Fruit fly (Drosophila melanogaster): Measurements from ENCODE around the gene Nlp.

Nlp gene

dm6 chr3R:30021559-30022451 lies 17.2 kb downstream of the Nlp start, which contains the start of gene Mgat2:
Mgat2 (minus strand) TSS chr3R:30022221.
- no peak for TF ChIP-seq insv (optimal IDR thresholded peaks at IDR 0.05)
- no peak for TF ChIP-seq Sin3A (optimal IDR thresholded peaks at IDR 0.05)
- no peak for TF ChIP-seq h (optimal IDR thresholded peaks at IDR 0.05)
- TF ChIP-seq Myc (optimal IDR thresholded peaks at IDR 0.05), result no peak
- TF ChIP-seq psq (optimal IDR thresholded peaks at IDR 0.05), result no peak
- no peak for TF ChIP-seq ttk (optimal IDR thresholded peaks at IDR 0.05)

- TF ChIP-seq psq (optimal IDR thresholded peaks at IDR 0.05) (no peak), ttk (optimal IDR thresholded peaks at IDR 0.05) (no peak), Sin3A (optimal IDR thresholded peaks at IDR 0.05) (no peak), h (optimal IDR thresholded peaks at IDR 0.05) (no peak), insv (optimal IDR thresholded peaks at IDR 0.05) (no peak), Myc (optimal IDR thresholded peaks at IDR 0.05) (no peak)
Observed at dm6 chr3R:30022452-30023028, 18.0 kb downstream of the Nlp start, which contains the start of the genes RpS28a and Axn. RpS28a (minus strand) TSS chr3R:30022648. Axn (plus strand) TSS chr3R:30022842.

dm6 chr3R:30023445-30023844 lies 18.9 kb downstream of the Nlp start:
- no peak for TF ChIP-seq Myc (optimal IDR thresholded peaks at IDR 0.05)
- TF ChIP-seq Sin3A (optimal IDR thresholded peaks at IDR 0.05), result no peak

- TF ChIP-seq h (optimal IDR thresholded peaks at IDR 0.05), result no peak
- no peak for TF ChIP-seq insv (optimal IDR thresholded peaks at IDR 0.05)
- no peak for TF ChIP-seq Myc (optimal IDR thresholded peaks at IDR 0.05)
- TF ChIP-seq Sin3A (optimal IDR thresholded peaks at IDR 0.05), result no peak
- no peak for TF ChIP-seq psq (optimal IDR thresholded peaks at IDR 0.05)
- TF ChIP-seq ttk (optimal IDR thresholded peaks at IDR 0.05), result no peak
Observed at dm6 chr3R:30030061-30030460, 25.5 kb downstream of the Nlp start.

- no peak for TF ChIP-seq insv (optimal IDR thresholded peaks at IDR 0.05)
- no peak for TF ChIP-seq h (optimal IDR thresholded peaks at IDR 0.05)
- no peak for TF ChIP-seq psq (optimal IDR thresholded peaks at IDR 0.05)
- TF ChIP-seq Myc (optimal IDR thresholded peaks at IDR 0.05), result no peak
- no peak for TF ChIP-seq Sin3A (optimal IDR thresholded peaks at IDR 0.05)
- no peak for TF ChIP-seq ttk (optimal IDR thresholded peaks at IDR 0.05)
Observed at dm6 chr3R:30032281-30032680, 27.7 kb downstream of the Nlp start.

dm6 chr3R:30036609-30037008 lies 32.0 kb downstream of the Nlp start, which contains the start of gene ZIPIC:
ZIPIC (minus strand) TSS chr3R:30036870.
- TF ChIP-seq Sin3A (optimal IDR thresholded peaks at IDR 0.05) (no peak), h (optimal IDR thresholded peaks at IDR 0.05) (no peak), psq (optimal IDR thresholded peaks at IDR 0.05) (no peak), insv (optimal IDR thresholded peaks at IDR 0.05) (no peak), Myc (optimal IDR thresholded peaks at IDR 0.05) (no peak), ttk (optimal IDR thresholded peaks at IDR 0.05) (no peak)

- TF ChIP-seq ttk (optimal IDR thresholded peaks at IDR 0.05) (no peak), Sin3A (optimal IDR thresholded peaks at IDR 0.05) (no peak), psq (optimal IDR thresholded peaks at IDR 0.05) (no peak), insv (optimal IDR thresholded peaks at IDR 0.05) (no peak), h (optimal IDR thresholded peaks at IDR 0.05) (no peak), Myc (optimal IDR thresholded peaks at IDR 0.05) (no peak)
Observed at dm6 chr3R:30037630-30038029, 33.0 kb downstream of the Nlp start, which contains the start of gene ocn. ocn (minus strand) TSS chr3R:30037730.

dm6 chr3R:30038628-30039027 lies 34.0 kb downstream of the Nlp start, which contains the start of gene janB:
janB (minus strand) TSS chr3R:30038728.
- TF ChIP-seq h (optimal IDR thresholded peaks at IDR 0.05) (no peak), psq (optimal IDR thresholded peaks at IDR 0.05) (no peak), ttk (optimal IDR thresholded peaks at IDR 0.05) (no peak), Myc (optimal IDR thresholded peaks at IDR 0.05) (no peak), Sin3A (optimal IDR thresholded peaks at IDR 0.05) (no peak), insv (optimal IDR thresholded peaks at IDR 0.05) (no peak)

- TF ChIP-seq Myc (optimal IDR thresholded peaks at IDR 0.05) (no peak), insv (optimal IDR thresholded peaks at IDR 0.05) (no peak), psq (optimal IDR thresholded peaks at IDR 0.05) (no peak), Sin3A (optimal IDR thresholded peaks at IDR 0.05) (no peak), h (optimal IDR thresholded peaks at IDR 0.05) (no peak), ttk (optimal IDR thresholded peaks at IDR 0.05) (no peak)
Observed at dm6 chr3R:30039494-30039893, 34.9 kb downstream of the Nlp start, which contains the start of the genes janA, Sry-alpha and Sry-beta. janA (minus strand) TSS chr3R:30039533. Sry-alpha (plus strand) TSS chr3R:30039719. Sry-beta (plus strand) TSS chr3R:30039719.

- TF ChIP-seq ttk (optimal IDR thresholded peaks at IDR 0.05) (no peak), Sin3A (optimal IDR thresholded peaks at IDR 0.05) (no peak), psq (optimal IDR thresholded peaks at IDR 0.05) (no peak), h (optimal IDR thresholded peaks at IDR 0.05) (no peak), Myc (optimal IDR thresholded peaks at IDR 0.05) (no peak), insv (optimal IDR thresholded peaks at IDR 0.05) (no peak)
Observed at dm6 chr3R:30040879-30041278, 36.3 kb downstream of the Nlp start.

dm6 chr3R:30043139-30043744 lies 38.7 kb downstream of the Nlp start, which contains the start of gene Sry-delta:
Sry-delta (plus strand) TSS chr3R:30043341.
- TF ChIP-seq insv (optimal IDR thresholded peaks at IDR 0.05) (no peak), ttk (optimal IDR thresholded peaks at IDR 0.05) (no peak), psq (optimal IDR thresholded peaks at IDR 0.05) (no peak), Myc (optimal IDR thresholded peaks at IDR 0.05) (no peak), Sin3A (optimal IDR thresholded peaks at IDR 0.05) (no peak), h (optimal IDR thresholded peaks at IDR 0.05) (no peak)
